Fruit fly (Drosophila melanogaster) whole organism, adult: ENCODE data around the gene CG18547.
A peak's percentile ranks its signal among the peaks of the same experiment; 100 is the strongest.

Experiments used
- CG11617 ChIP-seq: fragments of 200-800 bp; sonication (Bioruptor generic); optimal IDR thresholded peaks from 2 replicates; lab custom pipeline; 2017; ENCODE audit warnings: mild to moderate bottlenecking, missing biosample characterization, missing genetic modification reagents, missing genetic modification characterization
- CG12768 ChIP-seq: fragments of 200-800 bp; sonication (Bioruptor generic); optimal IDR thresholded peaks from 2 replicates; lab custom pipeline; 2017; ENCODE audit warnings: missing biosample characterization, missing genetic modification characterization, mild to moderate bottlenecking, moderate library complexity, missing genetic modification reagents
- CG14711 ChIP-seq: fragments of 200-800 bp; sonication (Bioruptor generic); optimal IDR thresholded peaks from 2 replicates; lab custom pipeline; 2018; ENCODE audit warnings: missing biosample characterization, mild to moderate bottlenecking, missing genetic modification characterization, moderate library complexity
- CG1620 ChIP-seq: fragments of 200-800 bp; sonication (Bioruptor generic); optimal IDR thresholded peaks from 2 replicates; lab custom pipeline; 2016; ENCODE audit warnings: missing biosample characterization, missing genetic modification characterization
- CG33017 ChIP-seq: fragments of 200-800 bp; sonication (Bioruptor generic); optimal IDR thresholded peaks from 2 replicates; lab custom pipeline; 2018; ENCODE audit warnings: missing biosample characterization, mild to moderate bottlenecking, missing genetic modification characterization, moderate library complexity
- CG5204 ChIP-seq: fragments of 200-800 bp; sonication (Bioruptor generic); optimal IDR thresholded peaks from 2 replicates; lab custom pipeline; 2016; ENCODE audit warnings: missing biosample characterization, missing genetic modification characterization
- CG7045 ChIP-seq: fragments of 200-800 bp; sonication (Bioruptor generic); optimal IDR thresholded peaks from 2 replicates; lab custom pipeline; 2017; ENCODE audit warnings: missing biosample characterization, mild to moderate bottlenecking, missing genetic modification characterization
- CG7101 ChIP-seq: fragments of 200-800 bp; sonication (Bioruptor generic); optimal IDR thresholded peaks from 2 replicates; lab custom pipeline; 2018; ENCODE audit warnings: missing biosample characterization, mild to moderate bottlenecking, missing genetic modification characterization, moderate library complexity
- Clk ChIP-seq: fragments of 200-800 bp; sonication (Bioruptor generic); optimal IDR thresholded peaks from 2 replicates; lab custom pipeline; 2017; ENCODE audit warnings: missing biosample characterization, missing genetic modification characterization
- Crg-1 ChIP-seq: fragments of 200-800 bp; sonication (Bioruptor generic); optimal IDR thresholded peaks from 2 replicates; lab custom pipeline; 2016; ENCODE audit warnings: missing biosample characterization, missing genetic modification characterization
- Hr96 ChIP-seq: fragments of 200-800 bp; sonication (Bioruptor generic); optimal IDR thresholded peaks from 2 replicates; lab custom pipeline; 2016; ENCODE audit warnings: missing biosample characterization, missing genetic modification characterization
- Mnt ChIP-seq: fragments of 200-800 bp; sonication (Bioruptor generic); optimal IDR thresholded peaks from 2 replicates; lab custom pipeline; 2016; ENCODE audit warnings: missing biosample characterization, mild to moderate bottlenecking, missing genetic modification characterization
- bab1 ChIP-seq: fragments of 200-800 bp; sonication (Bioruptor generic); optimal IDR thresholded peaks from 3 replicates; lab custom pipeline; 2019; ENCODE audit warnings: missing biosample characterization, mild to moderate bottlenecking, missing genetic modification characterization, moderate library complexity
- cic ChIP-seq: fragments of 200-800 bp; sonication (Bioruptor generic); optimal IDR thresholded peaks from 2 replicates; lab custom pipeline; 2017; ENCODE audit warnings: missing biosample characterization, mild to moderate bottlenecking, missing genetic modification characterization, moderate library complexity
- cnc ChIP-seq, 2 experiments: fragments of >200 bp; optimal IDR thresholded peaks; 2 replicates each; lab custom pipeline; 2017
- kay ChIP-seq: fragments of 200-800 bp; sonication (Bioruptor generic); peaks from one replicate; lab custom pipeline; 2016; ENCODE audit warnings: missing biosample characterization, missing genetic modification characterization, borderline replicate concordance
- ovo ChIP-seq: fragments of 200-800 bp; sonication (Bioruptor generic); optimal IDR thresholded peaks from 2 replicates; lab custom pipeline; 2016; ENCODE audit warnings: missing biosample characterization, missing genetic modification characterization
- pad ChIP-seq: fragments of 200-800 bp; sonication (Bioruptor generic); optimal IDR thresholded peaks from 3 replicates; lab custom pipeline; 2017; ENCODE audit warnings: missing biosample characterization, missing genetic modification characterization, mild to moderate bottlenecking, moderate library complexity, missing genetic modification reagents
- tj ChIP-seq: fragments of 200-800 bp; sonication (Bioruptor generic); optimal IDR thresholded peaks from 3 replicates; lab custom pipeline; 2017; ENCODE audit warnings: missing biosample characterization, mild to moderate bottlenecking, missing genetic modification characterization, moderate library complexity
- toe ChIP-seq: fragments of 200-800 bp; sonication (Bioruptor generic); optimal IDR thresholded peaks from 2 replicates; lab custom pipeline; 2016; ENCODE audit warnings: missing biosample characterization, missing genetic modification characterization

CG18547 gene

DNA sequence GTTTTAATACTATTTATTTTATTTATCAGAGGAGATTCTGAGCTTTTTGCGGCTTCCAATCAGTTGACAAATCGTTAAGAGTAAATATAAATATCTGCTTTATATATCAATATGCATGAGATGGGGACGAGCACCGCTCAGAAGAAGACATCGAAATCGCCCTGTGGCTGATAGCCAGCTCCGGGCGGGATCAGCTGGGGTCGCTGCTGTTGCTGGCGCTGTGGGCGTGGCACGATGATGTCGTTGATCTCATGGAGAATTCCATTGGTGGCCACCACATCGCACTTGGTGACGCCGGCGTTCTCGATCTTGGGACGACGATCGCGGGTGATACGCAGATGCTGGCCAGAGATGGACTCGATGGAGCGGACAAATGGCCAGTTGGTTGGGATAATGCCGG is 4.7 kb upstream of the CG18547 start:
- TF ChIP-seq Hr96 (GFP tag; lab: Kevin White, UChicago) (no peak), CG33017 (tag; lab: Kevin White, UChicago) (no peak), Mnt (no peak), CG5204 (GFP tag; lab: Kevin White, UChicago) (no peak), Crg-1 (GFP tag; lab: Kevin White, UChicago) (no peak)

- TF ChIP-seq CG1620 (no peak), toe (no peak), CG33017 (tag; lab: Kevin White, UChicago) (no peak), CG14711 (tag; lab: Kevin White, UChicago) (no peak), bab1 (no peak), CG11617 (GFP tag; lab: Kevin White, UChicago) (no peak), CG7045 (GFP tag; lab: Kevin White, UChicago) (no peak)
Observed at dm6 chr3R:11984441-11984840, 4.3 kb upstream of the CG18547 start, which contains the start of gene CG3397. Gene CG3397 (minus strand): TSS chr3R:11984541.

DNA sequence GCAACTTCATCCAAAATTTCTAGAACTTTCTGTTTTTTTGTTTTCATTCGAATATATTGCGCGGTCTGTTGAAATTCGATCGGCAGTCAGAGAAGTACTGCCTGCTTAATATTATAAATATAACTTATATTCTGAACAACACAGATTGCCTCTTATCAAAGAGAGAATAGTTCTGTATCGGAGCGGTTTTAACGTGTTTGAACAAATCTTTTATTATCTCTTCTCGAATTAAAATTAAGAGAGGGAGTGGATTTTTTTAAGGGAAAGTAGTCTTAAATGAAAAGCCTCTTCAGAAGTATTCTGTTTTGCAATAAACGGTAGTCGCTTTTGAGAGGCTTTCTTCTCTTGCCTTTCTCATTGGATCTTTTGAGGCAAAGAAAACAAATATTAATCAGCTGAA is 2.4 kb upstream of the CG18547 start:
- TF ChIP-seq CG7101 (tag; lab: Kevin White, UChicago) = no peak
- no peak for TF ChIP-seq CG33017 (tag; lab: Kevin White, UChicago)

DNA sequence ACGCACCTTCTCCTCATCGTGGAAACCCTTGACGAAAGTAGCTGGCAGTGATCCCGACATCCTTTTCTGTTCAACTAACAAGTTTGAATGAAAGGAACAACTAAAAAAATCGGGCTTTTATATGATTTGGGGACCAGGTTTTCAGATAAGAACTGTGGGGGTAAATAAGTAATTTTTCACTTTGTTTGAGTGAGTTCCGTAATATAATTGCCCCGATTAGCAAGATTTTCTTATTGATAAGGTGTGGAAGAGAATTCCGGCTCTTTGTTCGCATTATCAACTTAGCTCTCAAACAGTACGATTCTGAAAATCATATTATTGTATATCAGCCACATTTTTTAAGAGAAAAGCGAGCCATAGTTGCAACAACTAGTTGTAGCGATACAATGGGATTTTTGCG is 1.8 kb upstream of the CG18547 start, which contains the start of gene CG12224:
Gene CG12224, minus strand, starts transcription at position 101 of the 400 bp plus-strand sequence.
- TF ChIP-seq cnc (optimal IDR thresholded peaks at IDR 0.05; lab: Kevin White, UChicago) (no peak), CG12768 (GFP tag; lab: Kevin White, UChicago) (no peak), CG33017 (tag; lab: Kevin White, UChicago) (no peak), Mnt (no peak), ovo (GFP tag; lab: Kevin White, UChicago) (no peak), CG1620 (no peak), CG14711 (tag; lab: Kevin White, UChicago) (no peak), bab1 (no peak), pad (GFP tag; lab: Kevin White, UChicago) (no peak), CG7101 (tag; lab: Kevin White, UChicago) (no peak), Crg-1 (GFP tag; lab: Kevin White, UChicago) (no peak), CG7045 (GFP tag; lab: Kevin White, UChicago) (no peak), Clk (no peak), tj (no peak), CG11617 (GFP tag; lab: Kevin White, UChicago) (no peak), Hr96 (GFP tag; lab: Kevin White, UChicago) (no peak), CG5204 (GFP tag; lab: Kevin White, UChicago) (no peak)

DNA sequence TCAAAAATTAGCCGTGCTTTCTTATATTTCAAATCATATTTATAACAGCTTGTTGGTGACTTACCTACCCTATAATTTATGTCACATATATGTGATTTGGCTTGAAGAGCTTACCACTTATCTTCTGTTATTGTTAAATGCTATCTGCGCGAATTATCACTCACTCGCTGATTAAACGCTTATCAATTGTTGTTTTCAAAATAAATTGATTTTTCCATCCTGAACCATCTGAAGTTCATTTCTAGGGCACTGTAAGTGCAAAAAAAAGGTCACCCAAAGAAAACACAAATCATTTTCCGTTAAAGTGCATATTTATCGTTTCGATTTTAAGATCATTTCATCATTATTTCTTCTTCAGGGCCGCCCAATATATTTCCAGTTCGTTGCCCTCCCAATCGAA is 1.9 kb downstream of the CG18547 start:
- no peak for TF ChIP-seq ovo (GFP tag; lab: Kevin White, UChicago)
- no peak for TF ChIP-seq cic
- peak; percentile 37 for TF ChIP-seq kay

DNA sequence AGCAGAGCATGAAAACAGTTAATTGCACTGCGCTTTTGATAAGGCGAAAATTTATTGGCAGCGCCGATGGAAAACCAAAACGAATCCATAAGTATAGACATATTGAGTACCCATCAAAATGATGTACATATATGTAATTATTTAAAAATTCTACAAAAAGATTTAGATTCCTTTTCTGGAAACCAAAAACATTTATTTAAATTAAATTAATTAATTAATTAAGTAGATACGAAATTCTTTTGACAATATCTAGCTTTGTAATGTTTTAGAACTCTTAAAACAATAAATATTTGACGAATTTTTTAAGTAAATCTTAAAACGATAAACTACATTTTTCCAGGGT is 2.9 kb downstream of the CG18547 start:
- TF ChIP-seq kay (peak; percentile 70), Crg-1 (GFP tag; lab: Kevin White, UChicago) (no peak)

DNA sequence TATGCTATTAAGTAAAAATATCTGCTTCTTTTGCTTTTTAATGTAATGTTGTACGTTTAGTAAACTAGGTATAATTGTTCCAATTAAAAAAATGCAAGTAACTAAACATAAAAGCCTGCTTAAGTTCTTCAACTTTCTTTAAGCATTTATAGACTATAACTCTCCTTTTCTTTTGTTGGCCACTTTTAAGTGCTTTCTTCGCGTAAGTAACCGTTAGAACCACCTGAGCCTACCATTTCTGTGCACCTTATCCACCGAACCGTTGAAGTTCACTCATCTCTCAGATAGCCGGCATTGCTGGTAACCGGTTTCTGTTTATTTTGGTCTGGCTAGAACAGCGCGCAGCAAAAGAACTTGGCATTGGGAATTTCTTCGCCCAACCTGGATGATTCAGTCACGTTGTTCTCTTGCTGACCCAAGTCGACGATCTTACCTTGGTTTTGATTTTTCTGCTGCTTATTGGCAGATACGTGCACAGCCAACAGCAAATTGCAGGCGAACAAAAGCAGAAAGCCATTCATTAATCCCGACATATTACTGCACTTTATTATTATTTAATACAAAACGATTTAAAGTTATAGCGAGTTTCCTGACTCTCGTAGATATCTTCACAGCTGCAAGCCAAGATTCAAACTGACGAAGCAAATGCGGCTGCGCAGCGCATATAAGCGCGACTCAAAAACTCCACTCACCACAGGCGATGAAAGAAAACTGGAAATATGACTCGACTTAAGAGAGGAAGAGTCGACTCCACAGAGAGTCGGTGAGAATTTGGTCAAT is 3.4 kb downstream of the CG18547 start, which contains the start of gene CG10005:
Gene CG10005, minus strand, starts transcription at position 642 of the 780 bp plus-strand sequence.
- TF ChIP-seq Clk (no peak), cic (no peak), CG7045 (GFP tag; lab: Kevin White, UChicago) (no peak), Crg-1 (GFP tag; lab: Kevin White, UChicago) (no peak)

DNA sequence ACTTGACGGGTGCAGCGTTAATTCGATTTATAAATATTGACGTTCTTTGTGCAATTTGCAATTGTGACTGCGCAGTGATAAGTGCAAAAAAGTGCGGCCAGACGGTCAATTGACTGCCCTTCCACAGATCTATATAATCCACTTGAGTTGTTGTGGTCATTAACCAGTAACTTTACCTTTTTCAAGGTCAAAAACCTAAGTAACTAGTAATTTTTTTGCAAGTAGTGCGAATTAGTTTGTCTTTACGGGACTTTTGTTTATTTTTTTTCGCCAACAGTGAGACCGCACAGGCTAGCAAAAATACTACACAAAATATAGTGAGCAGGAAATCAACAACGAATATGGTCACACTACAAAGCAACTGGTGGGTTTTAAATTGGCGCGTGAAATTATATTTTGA is 5.6 kb downstream of the CG18547 start, which contains the start of gene Tango9:
Gene Tango9, minus strand, starts transcription at position 280 of the 400 bp plus-strand sequence.
- TF ChIP-seq ovo (GFP tag; lab: Kevin White, UChicago) = peak; percentile 33
- no peak for TF ChIP-seq kay
- no peak for TF ChIP-seq CG5204 (GFP tag; lab: Kevin White, UChicago)
- peak; percentile 43 for TF ChIP-seq Mnt
- no peak for TF ChIP-seq Hr96 (GFP tag; lab: Kevin White, UChicago)
- peak; percentile 52 for TF ChIP-seq tj
- TF ChIP-seq cnc (optimal IDR thresholded peaks at IDR 0.05; lab: Kevin White, UChicago) = no peak
- TF ChIP-seq CG7045 (GFP tag; lab: Kevin White, UChicago) = no peak
- TF ChIP-seq Clk = no peak
- no peak for TF ChIP-seq CG1620
- peak; percentile 16 for TF ChIP-seq CG33017 (tag; lab: Kevin White, UChicago)
- peak; percentile 32 for TF ChIP-seq CG14711 (tag; lab: Kevin White, UChicago)
- peak; percentile 49 for TF ChIP-seq cic
- TF ChIP-seq CG12768 (GFP tag; lab: Kevin White, UChicago) = peak; percentile 42
- TF ChIP-seq Crg-1 (GFP tag; lab: Kevin White, UChicago) = no peak
- peak; percentile 31 for TF ChIP-seq CG7101 (tag; lab: Kevin White, UChicago)
- TF ChIP-seq bab1 = peak; percentile 40
- no peak for TF ChIP-seq toe
- TF ChIP-seq CG11617 (GFP tag; lab: Kevin White, UChicago) = no peak
- TF ChIP-seq pad (GFP tag; lab: Kevin White, UChicago) = no peak
